Worm (Caenorhabditis elegans): ENCODE data around the gene ergi-3.

ce11 chrX:15641380-15641779 lies 24.8 kb upstream of the ergi-3 start:
- TF ChIP-seq him-1 (tag; optimal IDR thresholded peaks at IDR 0.05) (no peak), W03F9.2 (tag; optimal IDR thresholded peaks at IDR 0.05) (no peak), dao-5 (tag; optimal IDR thresholded peaks at IDR 0.05) (no peak)

Data from whole organism, L4/young adult.